Worm (Caenorhabditis elegans): ENCODE results near the gene sams-1.

DNA sequence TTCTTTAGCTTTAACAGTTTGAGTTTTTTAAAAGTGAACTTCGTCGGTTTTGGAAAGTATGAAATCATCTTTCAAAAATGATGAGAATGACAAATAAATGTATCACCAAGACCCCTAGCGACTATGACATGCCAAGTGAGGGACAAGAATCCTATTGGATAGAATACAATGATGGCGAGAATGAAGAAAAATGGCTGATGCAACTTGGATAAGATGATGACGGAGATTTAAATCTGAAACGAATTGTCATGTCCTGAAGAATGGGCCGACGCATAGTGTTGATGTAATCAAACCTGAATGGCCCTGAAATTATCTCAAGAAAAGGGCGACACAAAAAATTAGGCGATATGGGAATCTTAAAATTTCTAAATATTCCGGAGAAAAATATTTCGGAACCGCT lies 2.1 kb upstream of the sams-1 start:
- TF ChIP-seq elt-4 (tag; optimal IDR thresholded peaks at IDR 0.05): no peak
- TF ChIP-seq npax-4 (tag; optimal IDR thresholded peaks at IDR 0.05): no peak
- TF ChIP-seq dve-1 (tag; optimal IDR thresholded peaks at IDR 0.05): no peak
- no peak for TF ChIP-seq ceh-9 (tag; optimal IDR thresholded peaks at IDR 0.05)
- no peak for TF ChIP-seq K02D7.2 (tag; optimal IDR thresholded peaks at IDR 0.05)
- TF ChIP-seq nhr-11 (tag; optimal IDR thresholded peaks at IDR 0.05): no peak
- no peak for TF ChIP-seq odd-2 (tag; optimal IDR thresholded peaks at IDR 0.05)
- no peak for TF ChIP-seq unc-55 (GFP tag; optimal IDR thresholded peaks at IDR 0.05)
- no peak for TF ChIP-seq ceh-31 (tag; optimal IDR thresholded peaks at IDR 0.05)
- TF ChIP-seq pqm-1 (tag; optimal IDR thresholded peaks at IDR 0.05): no peak
- TF ChIP-seq zip-5 (tag; optimal IDR thresholded peaks at IDR 0.05): no peak
- no peak for TF ChIP-seq madf-2 (tag; optimal IDR thresholded peaks at IDR 0.05)
- no peak for TF ChIP-seq pax-1 (tag; optimal IDR thresholded peaks at IDR 0.05)
- TF ChIP-seq tbx-2 (tag; optimal IDR thresholded peaks at IDR 0.05): no peak

Measured in whole organism, late embryonic.